Fruit fly (Drosophila melanogaster) whole organism, prepupa: ENCODE results near the gene CG2129.

Source experiments
- CG10669 ChIP-seq: fragments of 200-800 bp; sonication (Bioruptor generic); optimal IDR thresholded peaks from 3 replicates; lab custom pipeline; 2018; ENCODE audit warnings: missing biosample characterization, mild to moderate bottlenecking, missing genetic modification characterization, moderate library complexity
- CG11762 ChIP-seq: fragments of 200-800 bp; sonication (Bioruptor generic); optimal IDR thresholded peaks from 3 replicates; lab custom pipeline; 2016; ENCODE audit warnings: missing biosample characterization, missing genetic modification characterization; ENCODE audit not compliant: insufficient read depth
- CG15336 ChIP-seq: fragments of 200-800 bp; sonication (Bioruptor generic); IDR thresholded peaks from 2 replicates; pipeline ENCODE4 v1.3.6; 2022; ENCODE audit warnings: missing biosample characterization, missing genetic modification characterization
- CG1621 ChIP-seq: fragments of 200-800 bp; sonication (Bioruptor generic); optimal IDR thresholded peaks from 3 replicates; lab custom pipeline; 2018; ENCODE audit warnings: missing biosample characterization, mild to moderate bottlenecking, missing genetic modification characterization
- CG3032 ChIP-seq: fragments of 200-800 bp; optimal IDR thresholded peaks from 2 replicates; lab custom pipeline; 2019; ENCODE audit warnings: missing biosample characterization, mild to moderate bottlenecking, missing genetic modification characterization, moderate library complexity
- CG31627 ChIP-seq: fragments of 200-800 bp; sonication (Bioruptor generic); optimal IDR thresholded peaks from 3 replicates; lab custom pipeline; 2016; ENCODE audit warnings: missing biosample characterization, missing genetic modification characterization
- CG32006 ChIP-seq: fragments of 200-800 bp; sonication (Bioruptor generic); optimal IDR thresholded peaks from 3 replicates; lab custom pipeline; 2017; ENCODE audit warnings: missing biosample characterization, mild to moderate bottlenecking, missing genetic modification characterization
- CG34406 ChIP-seq: fragments of 200-800 bp; sonication (Bioruptor generic); optimal IDR thresholded peaks from 3 replicates; lab custom pipeline; 2016; ENCODE audit warnings: missing biosample characterization, missing genetic modification characterization
- CG4318 ChIP-seq: fragments of 200-800 bp; sonication (Bioruptor generic); optimal IDR thresholded peaks from 3 replicates; lab custom pipeline; 2017; ENCODE audit warnings: missing biosample characterization, mild to moderate bottlenecking, missing genetic modification characterization
- CG6163 ChIP-seq: fragments of 200-800 bp; sonication (Bioruptor generic); IDR thresholded peaks from 3 replicates; pipeline ENCODE4 v1.3.6; 2022; ENCODE audit warnings: missing biosample characterization, missing genetic modification characterization
- CG6276 ChIP-seq: fragments of 200-800 bp; sonication (Bioruptor generic); optimal IDR thresholded peaks from 2 replicates; lab custom pipeline; 2017; ENCODE audit warnings: missing biosample characterization, mild to moderate bottlenecking, missing genetic modification characterization
- CG7368 ChIP-seq: fragments of 200-800 bp; sonication (Bioruptor generic); optimal IDR thresholded peaks from 3 replicates; lab custom pipeline; 2016; ENCODE audit warnings: missing biosample characterization, missing genetic modification characterization
- CG8119 ChIP-seq: fragments of 200-800 bp; sonication (Bioruptor generic); IDR thresholded peaks from 3 replicates; pipeline ENCODE4 v1.3.6; 2022; ENCODE audit warnings: missing biosample characterization, missing genetic modification characterization
- CG8319 ChIP-seq: fragments of 200-800 bp; sonication (Bioruptor generic); optimal IDR thresholded peaks from 3 replicates; lab custom pipeline; 2016; ENCODE audit warnings: missing biosample characterization, missing genetic modification characterization
- CG8632 ChIP-seq: fragments of 200-800 bp; sonication (Bioruptor generic); optimal IDR thresholded peaks from 3 replicates; lab custom pipeline; 2016; ENCODE audit warnings: missing biosample characterization, missing genetic modification characterization
- CG9139 ChIP-seq: fragments of 200-800 bp; sonication (Bioruptor generic); optimal IDR thresholded peaks from 3 replicates; lab custom pipeline; 2017; ENCODE audit warnings: missing biosample characterization, mild to moderate bottlenecking, missing genetic modification characterization
- Eip78C ChIP-seq: fragments of 200-800 bp; sonication (Bioruptor generic); peaks from one replicate; lab custom pipeline; 2016; ENCODE audit warnings: missing biosample characterization, missing genetic modification characterization
- Eip93F ChIP-seq: fragments of 200-800 bp; sonication (Bioruptor generic); optimal IDR thresholded peaks from 2 replicates; lab custom pipeline; 2016; ENCODE audit warnings: missing biosample characterization, mild to moderate bottlenecking, missing genetic modification characterization
- Ets21C ChIP-seq: fragments of 200-800 bp; sonication (Bioruptor generic); optimal IDR thresholded peaks from 3 replicates; lab custom pipeline; 2016; ENCODE audit warnings: missing biosample characterization, missing genetic modification characterization
- Ets96B ChIP-seq: fragments of 200-800 bp; optimal IDR thresholded peaks from 2 replicates; lab custom pipeline; 2019; ENCODE audit warnings: missing biosample characterization, mild to moderate bottlenecking, missing genetic modification characterization, moderate library complexity
- Gug ChIP-seq: fragments of 200-800 bp; sonication (Bioruptor generic); IDR thresholded peaks from 2 replicates; pipeline ENCODE4 v1.3.6; 2022; ENCODE audit warnings: missing biosample characterization, missing genetic modification characterization
- Hr38 ChIP-seq: sonication (Bioruptor generic); optimal IDR thresholded peaks from 2 replicates; lab custom pipeline; 2016; ENCODE audit warnings: missing biosample characterization, missing genetic modification characterization
- Hr39 ChIP-seq: fragments of 200-800 bp; sonication (Bioruptor generic); optimal IDR thresholded peaks from 2 replicates; lab custom pipeline; 2016; ENCODE audit warnings: missing biosample characterization, missing genetic modification characterization
- Hr4 ChIP-seq: fragments of 200-800 bp; sonication (Bioruptor generic); optimal IDR thresholded peaks from 3 replicates; lab custom pipeline; 2016; ENCODE audit warnings: missing biosample characterization, missing genetic modification characterization
- Lpt ChIP-seq: fragments of 200-800 bp; sonication (Bioruptor generic); optimal IDR thresholded peaks from 3 replicates; lab custom pipeline; 2016; ENCODE audit warnings: missing biosample characterization, missing genetic modification characterization
- Met ChIP-seq: fragments of 200-800 bp; sonication (Bioruptor generic); optimal IDR thresholded peaks from 3 replicates; lab custom pipeline; 2016; ENCODE audit warnings: missing biosample characterization, missing genetic modification characterization
- OdsH ChIP-seq: fragments of 200-800 bp; sonication (Bioruptor generic); optimal IDR thresholded peaks from 3 replicates; lab custom pipeline; 2016; ENCODE audit warnings: missing biosample characterization, missing genetic modification characterization
- Smox ChIP-seq: fragments of 200-800 bp; sonication (Bioruptor generic); optimal IDR thresholded peaks from 3 replicates; lab custom pipeline; 2016; ENCODE audit warnings: missing biosample characterization, missing genetic modification characterization
- Sox102F ChIP-seq: fragments of 200-800 bp; sonication (Bioruptor generic); optimal IDR thresholded peaks from 2 replicates; lab custom pipeline; 2016; ENCODE audit warnings: missing biosample characterization, mild to moderate bottlenecking, missing genetic modification characterization
- Sox14 ChIP-seq: fragments of 200-800 bp; sonication (Bioruptor generic); optimal IDR thresholded peaks from 3 replicates; lab custom pipeline; 2016; ENCODE audit warnings: missing biosample characterization, missing genetic modification characterization
- Sox15 ChIP-seq: fragments of 200-800 bp; sonication (Bioruptor generic); optimal IDR thresholded peaks from 3 replicates; lab custom pipeline; 2016; ENCODE audit warnings: missing biosample characterization, missing genetic modification characterization
- achi ChIP-seq: fragments of 200-800 bp; sonication (Bioruptor generic); optimal IDR thresholded peaks from 3 replicates; lab custom pipeline; 2016; ENCODE audit warnings: missing biosample characterization, missing genetic modification characterization
- acj6 ChIP-seq: fragments of 200-800 bp; sonication (Bioruptor generic); optimal IDR thresholded peaks from 3 replicates; lab custom pipeline; 2016; ENCODE audit warnings: missing biosample characterization, missing genetic modification characterization
- cyc ChIP-seq: fragments of 200-800 bp; sonication (Bioruptor generic); optimal IDR thresholded peaks from 3 replicates; lab custom pipeline; 2016; ENCODE audit warnings: missing biosample characterization, missing genetic modification characterization
- eg ChIP-seq: fragments of 200-800 bp; sonication (Bioruptor generic); IDR thresholded peaks from 3 replicates; pipeline ENCODE4 v1.3.6; 2022; ENCODE audit warnings: missing biosample characterization, missing genetic modification characterization
- esn ChIP-seq: fragments of 200-800 bp; sonication (Bioruptor generic); optimal IDR thresholded peaks from 2 replicates; lab custom pipeline; 2016; ENCODE audit warnings: missing biosample characterization, mild to moderate bottlenecking, missing genetic modification characterization, moderate library complexity
- fkh ChIP-seq: fragments of 200-800 bp; sonication (Bioruptor generic); optimal IDR thresholded peaks from 3 replicates; lab custom pipeline; 2017; ENCODE audit warnings: missing biosample characterization, mild to moderate bottlenecking, missing genetic modification characterization, moderate library complexity
- lz ChIP-seq: fragments of 200-800 bp; sonication (Bioruptor generic); optimal IDR thresholded peaks from 3 replicates; lab custom pipeline; 2016; ENCODE audit warnings: missing biosample characterization, missing genetic modification characterization
- net ChIP-seq: fragments of 200-800 bp; sonication (Bioruptor generic); optimal IDR thresholded peaks from 3 replicates; lab custom pipeline; 2016; ENCODE audit warnings: missing biosample characterization, missing genetic modification characterization
- salr ChIP-seq, 2 experiments: fragments of 200-800 bp; sonication (Bioruptor generic); optimal IDR thresholded peaks; 3 replicates each; lab custom pipeline; 2016 to 2018; ENCODE audit warnings: missing biosample characterization in 2 of 2, missing genetic modification characterization in 2 of 2, mild to moderate bottlenecking in 1 of 2
- spab ChIP-seq: fragments of 200-800 bp; sonication (Bioruptor generic); optimal IDR thresholded peaks from 2 replicates; lab custom pipeline; 2017; ENCODE audit warnings: missing biosample characterization, mild to moderate bottlenecking, missing genetic modification characterization, missing genetic modification reagents
- svp ChIP-seq: fragments of 200-800 bp; sonication (Bioruptor generic); peaks from one replicate; lab custom pipeline; 2016; ENCODE audit warnings: missing biosample characterization, missing genetic modification characterization

The CG2129 gene

dm6 chrX:8126149-8126548, 19.5 kb upstream of the CG2129 start (continued):
- no peak for TF ChIP-seq fkh (GFP tag; lab: Kevin White, UChicago)
- no peak for TF ChIP-seq CG31627 (GFP tag; lab: Kevin White, UChicago)
- peak; percentile 54 for TF ChIP-seq CG15336 (GFP tag; lab: Robert Waterston, UW)
- TF ChIP-seq Ets96B (tag; lab: Kevin White, UChicago) = no peak
- no peak for TF ChIP-seq CG7368
- no peak for TF ChIP-seq Sox14 (GFP tag; lab: Kevin White, UChicago)
- peak; percentile 19 for TF ChIP-seq CG4318
- TF ChIP-seq Hr39 (GFP tag; lab: Kevin White, UChicago) = no peak
- TF ChIP-seq svp = no peak
- no peak for TF ChIP-seq Smox (GFP tag; lab: Kevin White, UChicago)

- no peak for TF ChIP-seq OdsH (GFP tag; lab: Kevin White, UChicago)
- no peak for TF ChIP-seq acj6 (GFP tag; lab: Kevin White, UChicago)
- no peak for TF ChIP-seq achi (GFP tag; lab: Kevin White, UChicago)
- no peak for TF ChIP-seq eg (GFP tag; lab: Robert Waterston, UW)
- TF ChIP-seq svp = no peak
Observed at dm6 chrX:8128133-8128532, 17.5 kb upstream of the CG2129 start.

- TF ChIP-seq lz (GFP tag; lab: Kevin White, UChicago) (no peak), Eip78C (peak; percentile 38), esn (peak; percentile 13), fkh (GFP tag; lab: Kevin White, UChicago) (no peak)
- TF ChIP-seq, all 60 proteins: peak for 2
Observed at dm6 chrX:8129204-8129997, 16.2 kb upstream of the CG2129 start, which contains the start of gene CG2116. TSS of gene CG2116 (plus strand) at chrX:8129812.

- no peak for TF ChIP-seq Hr38 (GFP tag; lab: Kevin White, UChicago)
- peak; percentile 16 for TF ChIP-seq Sox15 (GFP tag; lab: Kevin White, UChicago)
- TF ChIP-seq CG1621 (tag; lab: Kevin White, UChicago) = no peak
- peak; percentile 35 for TF ChIP-seq CG31627 (GFP tag; lab: Kevin White, UChicago)
- TF ChIP-seq CG32006 (GFP tag; lab: Kevin White, UChicago) = no peak
- peak; percentile 85 for TF ChIP-seq svp
- no peak for TF ChIP-seq salr (GFP tag; optimal IDR thresholded peaks at IDR 0.05; lab: Kevin White, UChicago)
- peak; percentile 72 for TF ChIP-seq esn
- TF ChIP-seq CG8632 (GFP tag; lab: Kevin White, UChicago) = peak; percentile 52
- TF ChIP-seq CG7368 = no peak
- TF ChIP-seq CG10669 = no peak
- TF ChIP-seq CG15336 (GFP tag; lab: Robert Waterston, UW) = peak; percentile 52; the same call in 1 of the 2 replicates
- TF ChIP-seq Hr39 (GFP tag; lab: Kevin White, UChicago) = peak; percentile 28
- TF ChIP-seq Sox102F (GFP tag; lab: Kevin White, UChicago) = no peak
- peak; percentile 6 for TF ChIP-seq Lpt (GFP tag; lab: Kevin White, UChicago)
- 0 out of 2 replicates have a peak, but pooled peaks have one; percentile 12 for TF ChIP-seq Gug
- no peak for TF ChIP-seq spab (GFP tag; lab: Kevin White, UChicago)
- no peak; the same call in 2 of the 3 replicates for TF ChIP-seq CG8119 (GFP tag; lab: Robert Waterston, UW)
- peak; percentile 74 for TF ChIP-seq achi (GFP tag; lab: Kevin White, UChicago)
- peak; percentile 66 for TF ChIP-seq acj6 (GFP tag; lab: Kevin White, UChicago)
- peak; percentile 48 for TF ChIP-seq Sox14 (GFP tag; lab: Kevin White, UChicago)
- TF ChIP-seq CG6163 (GFP tag; lab: Robert Waterston, UW) = peak; percentile 63; the same call in 2 of the 3 replicates
- no peak for TF ChIP-seq CG9139 (GFP tag; lab: Kevin White, UChicago)
- peak; percentile 60 for TF ChIP-seq CG34406 (GFP tag; lab: Kevin White, UChicago)
- peak; percentile 57 for TF ChIP-seq Eip93F (GFP tag; lab: Kevin White, UChicago)
- peak; percentile 39 for TF ChIP-seq Hr4 (GFP tag; lab: Kevin White, UChicago)
- peak; percentile 48 for TF ChIP-seq eg (GFP tag; lab: Robert Waterston, UW)
- no peak for TF ChIP-seq CG6276 (GFP tag; lab: Kevin White, UChicago)
- TF ChIP-seq CG11762 (GFP tag; lab: Kevin White, UChicago) = no peak
- TF ChIP-seq cyc (GFP tag; lab: Kevin White, UChicago) = peak; percentile 43
- TF ChIP-seq CG8319 (GFP tag; lab: Kevin White, UChicago) = peak; percentile 34
- peak; percentile 14 for TF ChIP-seq Ets21C (GFP tag; lab: Kevin White, UChicago)
- TF ChIP-seq Met (GFP tag; lab: Kevin White, UChicago) = no peak
- TF ChIP-seq CG3032 (tag; lab: Kevin White, UChicago) = peak; percentile 24
- TF ChIP-seq Ets96B (tag; lab: Kevin White, UChicago) = peak; percentile 42
- no peak for TF ChIP-seq CG4318
- TF ChIP-seq net = peak; percentile 36
Observed at dm6 chrX:8131693-8132313, 13.8 kb upstream of the CG2129 start, which contains the start of gene CG10958. TSS of gene CG10958 (plus strand) at chrX:8132285.
